Worm (Caenorhabditis elegans): ENCODE measurements around the gene srsy-1.

The srsy-1 gene

DNA sequence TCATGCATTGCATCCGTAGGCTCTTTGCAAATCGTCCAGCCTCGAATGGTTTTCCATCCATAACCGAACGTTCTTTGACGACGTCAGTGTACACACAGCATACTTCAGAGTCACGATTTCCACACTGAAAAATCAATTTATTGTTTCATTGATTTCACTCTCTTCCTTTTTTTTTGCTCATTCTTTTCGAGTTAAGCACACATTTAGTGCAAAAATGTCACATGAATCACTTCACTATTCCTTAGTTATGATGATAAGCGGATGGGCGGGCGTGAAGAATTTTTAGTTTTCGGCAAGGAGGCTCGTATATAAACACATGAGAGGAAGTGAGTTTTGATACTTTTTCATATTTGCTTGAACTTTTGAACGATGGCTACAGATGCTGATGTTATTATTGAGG lies 30.4 kb upstream of the srsy-1 start, which contains the start of gene txt-9:
TSS of gene txt-9 (plus strand) at position 336 of the 400 bp plus-strand sequence.
- no peak for TF ChIP-seq ceh-100 (GFP tag; IDR thresholded peaks at IDR 0.05)
- no peak for TF ChIP-seq mes-4 (tag; optimal IDR thresholded peaks at IDR 0.05)
- no peak for TF ChIP-seq pha-4 (tag; optimal IDR thresholded peaks at IDR 0.05)
- no peak for TF ChIP-seq unc-62 (GFP tag; optimal IDR thresholded peaks at IDR 0.05)
- no peak for TF ChIP-seq efl-1 (GFP tag; optimal IDR thresholded peaks at IDR 0.05)
- no peak for TF ChIP-seq D2030.7 (GFP tag; IDR thresholded peaks at IDR 0.05)
- TF ChIP-seq xnd-1 (tag; optimal IDR thresholded peaks at IDR 0.05) = no peak
- TF ChIP-seq F57C9.4 (tag; optimal IDR thresholded peaks at IDR 0.05) = no peak
- TF ChIP-seq tbx-9 (tag; optimal IDR thresholded peaks at IDR 0.05; ENCODE audit: borderline replicate concordance) = no peak
- no peak for TF ChIP-seq nhr-179 (tag; optimal IDR thresholded peaks at IDR 0.05)
- TF ChIP-seq bed-1 (GFP tag; IDR thresholded peaks at IDR 0.05) = no peak
- TF ChIP-seq athp-1 (tag; optimal IDR thresholded peaks at IDR 0.05) = no peak
- no peak for TF ChIP-seq let-526 (GFP tag; IDR thresholded peaks at IDR 0.05)
- no peak for TF ChIP-seq F10E7.11 (tag; optimal IDR thresholded peaks at IDR 0.05)
- TF ChIP-seq akir-1 (GFP tag; optimal IDR thresholded peaks at IDR 0.05) = no peak
- TF ChIP-seq ztf-28 (GFP tag; IDR thresholded peaks at IDR 0.05) = no peak
- TF ChIP-seq nfya-2 (GFP tag; IDR thresholded peaks at IDR 0.05) = no peak
- no peak for TF ChIP-seq sea-2 (GFP tag; IDR thresholded peaks at IDR 0.05)
- TF ChIP-seq Y79H2A.3 (GFP tag; conservative IDR thresholded peaks at IDR 0.05) = no peak

DNA sequence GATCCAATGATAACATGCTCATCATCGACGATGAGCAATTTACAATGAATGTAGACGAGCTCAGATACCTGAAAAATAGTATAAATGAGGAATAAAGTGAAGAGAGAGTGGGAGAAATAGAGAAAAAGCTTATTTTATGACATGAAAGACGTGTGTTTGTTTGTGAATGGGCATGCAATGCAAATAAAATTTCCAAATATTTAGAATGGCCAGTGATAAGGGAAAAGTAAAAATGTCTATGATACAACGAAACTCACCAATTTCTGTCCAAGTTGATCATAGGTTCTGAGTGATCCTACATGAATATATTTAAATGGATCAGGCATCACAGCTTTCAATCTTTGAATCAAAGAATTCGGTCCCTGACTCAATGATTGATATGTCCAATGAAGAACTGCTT lies 29.7 kb upstream of the srsy-1 start:
- TF ChIP-seq B0019.2 (GFP tag; conservative IDR thresholded peaks at IDR 0.05) (no peak), nfya-1 (tag; optimal IDR thresholded peaks at IDR 0.05; ENCODE audit: borderline replicate concordance, insufficient read depth) (no peak), lin-26 (GFP tag; IDR thresholded peaks at IDR 0.05) (no peak), ceh-58 (GFP tag; IDR thresholded peaks at IDR 0.05) (no peak), ceh-27 (GFP tag; optimal IDR thresholded peaks at IDR 0.05) (no peak), rcor-1 (GFP tag; IDR thresholded peaks at IDR 0.05) (no peak), nfyb-1 (GFP tag; IDR thresholded peaks at IDR 0.05) (no peak), hrde-1 (tag; optimal IDR thresholded peaks at IDR 0.05; ENCODE audit: borderline replicate concordance) (no peak), pbrm-1 (GFP tag; IDR thresholded peaks at IDR 0.05) (no peak), gei-17 (GFP tag; optimal IDR thresholded peaks at IDR 0.05) (no peak), madf-10 (tag; optimal IDR thresholded peaks at IDR 0.05) (no peak), F39B2.1 (GFP tag; IDR thresholded peaks at IDR 0.05) (no peak)

DNA sequence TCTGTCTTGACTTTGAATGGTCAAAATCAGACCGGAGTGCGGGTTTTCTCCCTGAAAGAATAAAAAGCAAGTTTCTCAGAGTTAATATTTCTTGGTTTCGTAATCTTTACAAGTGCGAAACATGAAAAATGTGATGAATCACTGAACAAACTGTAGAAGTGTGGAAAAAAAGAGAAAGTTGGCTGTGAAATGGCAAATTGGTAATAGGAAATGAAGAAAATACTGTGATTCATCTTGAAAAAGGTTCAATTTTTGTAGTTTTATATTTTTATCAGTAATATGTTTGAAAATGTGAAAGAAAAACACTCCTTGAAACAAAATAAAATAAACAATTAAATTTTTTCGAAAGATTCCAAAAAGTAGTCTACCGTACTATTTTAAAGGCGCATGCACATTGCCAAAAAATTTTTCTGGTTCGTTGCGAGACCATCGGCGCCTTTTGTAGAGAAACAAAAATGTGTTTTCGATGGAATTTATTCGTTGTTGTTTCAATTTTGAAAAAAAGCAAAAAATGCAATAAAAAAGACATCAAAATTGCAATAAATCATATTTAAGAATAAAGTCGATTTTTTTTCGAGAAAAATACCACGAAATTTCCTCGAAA lies 24.1 kb upstream of the srsy-1 start, which contains the start of gene pld-1:
TSS of gene pld-1 (minus strand) at position 51 of the 604 bp plus-strand sequence.
- TF ChIP-seq F57A8.1 (GFP tag; optimal IDR thresholded peaks at IDR 0.05) (no peak), attf-3 (GFP tag; conservative IDR thresholded peaks at IDR 0.05) (no peak), him-1 (tag; optimal IDR thresholded peaks at IDR 0.05) (no peak), ets-4 (GFP tag; optimal IDR thresholded peaks at IDR 0.05) (no peak), ztf-26 (tag; optimal IDR thresholded peaks at IDR 0.05) (no peak), sdz-38 (tag; optimal IDR thresholded peaks at IDR 0.05) (no peak), hsf-1 (GFP tag; IDR thresholded peaks at IDR 0.05) (no peak; the same call in 1 of the 2 replicates), ama-1 (optimal IDR thresholded peaks at IDR 0.05) (no peak), ama-1 (GFP tag; optimal IDR thresholded peaks at IDR 0.05) (no peak), dpl-1 (GFP tag; optimal IDR thresholded peaks at IDR 0.05) (peak; percentile 49), gei-17 (GFP tag; optimal IDR thresholded peaks at IDR 0.05) (no peak), ceh-100 (GFP tag; IDR thresholded peaks at IDR 0.05) (no peak), lin-35 (GFP tag; optimal IDR thresholded peaks at IDR 0.05) (no peak), madf-3 (GFP tag; IDR thresholded peaks at IDR 0.05) (no peak), nhr-179 (tag; optimal IDR thresholded peaks at IDR 0.05) (no peak), pha-4 (tag; optimal IDR thresholded peaks at IDR 0.05) (no peak), F52B5.7 (tag; optimal IDR thresholded peaks at IDR 0.05) (no peak), nhr-90 (tag; optimal IDR thresholded peaks at IDR 0.05) (no peak), F23B12.7 (tag; optimal IDR thresholded peaks at IDR 0.05; ENCODE audit: insufficient read depth) (no peak), ztf-18 (tag; optimal IDR thresholded peaks at IDR 0.05) (no peak), B0336.3 (GFP tag; IDR thresholded peaks at IDR 0.05) (no peak)

Data from whole organism, young adult.